Fruit fly (Drosophila melanogaster) whole organism, embryonic: ENCODE results near the gene CG8526.

Experiments used
- dati ChIP-seq: fragments of 200-800 bp; sonication (Bioruptor generic); IDR thresholded peaks from 2 replicates; pipeline ENCODE4 v1.3.6; 2022; ENCODE audit warnings: missing biosample characterization, missing genetic modification characterization
- fru ChIP-seq: fragments of >200 bp; optimal IDR thresholded peaks from 2 replicates; lab custom pipeline; 2017

- TF ChIP-seq fru (lab: Kevin White, UChicago), result no peak
- TF ChIP-seq dati (GFP tag; lab: Robert Waterston, UW), result no peak
Measured at dm6 chr3R:9774821-9775220, 26.3 kb upstream of the CG8526 start, which contains the start of gene topi.
